Worm (Caenorhabditis elegans): ENCODE results near the gene ZC317.7.
"Not testable (repeated sequence)": the region's sequence is repeated elsewhere in the genome, so short reads cannot be mapped to it uniquely, and the experiment has no call there.

The ZC317.7 gene

DNA sequence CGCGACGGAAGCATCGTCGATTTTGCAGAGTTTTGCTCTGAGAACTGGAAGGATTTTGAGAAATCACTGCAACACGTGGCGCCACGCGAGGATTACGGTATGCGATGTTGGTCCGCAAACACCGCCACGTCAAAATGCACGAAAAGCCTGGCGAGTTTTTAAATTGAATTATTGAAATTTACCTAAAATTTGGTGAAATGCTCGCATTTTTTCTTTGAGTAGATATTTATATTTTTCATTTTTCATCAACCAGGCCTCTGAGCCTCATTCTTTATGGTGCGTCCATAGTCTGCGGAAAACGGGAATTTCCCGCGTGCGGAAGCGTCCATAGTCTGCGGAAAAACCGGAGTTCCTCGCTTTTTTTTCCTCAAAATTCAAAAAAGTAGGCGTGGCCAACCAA is at the start of gene ZC317.7:
TSS of gene ZC317.7 (minus strand) at position 101 of the 400 bp plus-strand sequence.
- TF ChIP-seq dao-5, W03F9.2, him-1 (tag; optimal IDR thresholded peaks at IDR 0.05): not testable (repeated sequence)

DNA sequence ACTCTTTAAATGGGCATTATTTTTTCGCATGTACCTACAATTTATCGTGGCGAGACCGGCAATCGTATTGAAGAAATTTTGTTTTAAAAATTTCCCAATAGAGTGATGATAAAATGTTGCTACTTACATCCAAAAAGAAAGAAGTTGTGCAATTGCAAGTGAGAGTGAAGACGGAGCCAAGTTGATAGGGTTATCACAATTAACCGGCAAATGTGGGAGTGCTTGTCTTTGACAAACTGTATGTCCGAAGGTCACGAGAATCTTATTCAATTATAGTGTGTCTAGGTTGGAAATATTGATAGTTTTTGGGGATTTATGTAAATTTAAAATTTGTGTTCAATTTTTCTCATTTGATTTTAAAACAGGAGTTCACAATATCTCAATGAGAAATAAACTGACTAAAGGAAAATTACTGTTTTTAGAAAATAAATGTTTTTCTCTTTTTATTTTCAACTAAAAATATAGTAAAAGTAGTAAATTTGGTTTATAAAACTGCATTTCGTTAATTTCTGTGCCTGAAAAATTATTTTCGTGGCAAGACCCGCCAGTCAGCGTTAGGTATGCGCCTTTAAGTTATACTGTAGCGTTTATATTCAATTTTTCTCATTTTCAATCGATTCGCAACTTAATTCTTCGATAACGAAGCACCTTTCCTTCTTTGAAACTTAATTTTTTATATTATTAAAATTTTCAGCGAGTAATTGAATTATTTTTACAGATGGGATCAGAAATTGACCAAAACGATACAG is 43.0 kb upstream of the ZC317.7 start, which contains the start of the genes hpo-15 and mms-19:
TSS of gene hpo-15 (minus strand) at position 201 of the 749 bp plus-strand sequence.
TSS of gene mms-19 (plus strand) at position 719 of the 749 bp plus-strand sequence.
- TF ChIP-seq him-1 (tag; optimal IDR thresholded peaks at IDR 0.05) (no peak), dao-5 (tag; optimal IDR thresholded peaks at IDR 0.05) (no peak), W03F9.2 (tag; optimal IDR thresholded peaks at IDR 0.05) (no peak)

DNA sequence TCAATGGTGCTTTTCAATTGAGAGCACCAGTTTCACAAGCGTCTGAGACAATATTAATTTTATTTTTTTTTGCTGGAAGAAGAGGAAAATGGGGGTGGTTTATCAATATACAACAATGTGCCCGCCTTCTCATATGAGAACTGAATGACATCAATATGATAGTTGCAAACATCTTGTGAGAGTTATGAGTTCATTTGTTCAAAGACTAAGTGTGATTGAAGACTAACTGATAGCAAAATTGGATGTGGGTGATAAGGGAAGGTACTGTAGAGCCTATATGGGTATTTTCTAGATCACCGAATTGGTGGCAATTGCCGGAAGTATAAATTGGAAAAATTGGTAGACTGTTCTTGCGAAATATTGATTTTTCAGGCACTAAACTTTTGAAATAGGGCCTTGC is 41.7 kb upstream of the ZC317.7 start:
- TF ChIP-seq him-1 (tag; optimal IDR thresholded peaks at IDR 0.05): no peak
- TF ChIP-seq W03F9.2 (tag; optimal IDR thresholded peaks at IDR 0.05): no peak
- no peak for TF ChIP-seq dao-5 (tag; optimal IDR thresholded peaks at IDR 0.05)

DNA sequence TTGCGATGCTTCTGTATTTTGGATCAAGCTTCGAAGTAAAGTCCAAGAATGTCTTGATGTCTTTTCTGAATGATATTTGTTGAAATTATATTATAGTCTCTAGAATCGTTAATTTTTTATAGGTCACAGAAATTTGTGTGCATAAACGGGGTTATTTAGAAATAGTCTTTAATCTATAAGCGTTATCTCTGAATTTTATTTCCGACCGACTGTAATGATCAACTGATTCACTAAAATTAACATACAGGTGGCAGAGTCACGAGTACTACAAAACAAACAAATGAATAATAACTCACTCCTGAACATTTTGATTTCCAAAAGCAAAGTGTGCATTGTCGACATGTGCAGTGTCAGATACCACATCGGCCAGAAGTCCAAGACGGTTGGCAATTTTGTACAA is 40.9 kb upstream of the ZC317.7 start:
- TF ChIP-seq W03F9.2 (tag; optimal IDR thresholded peaks at IDR 0.05) (no peak), him-1 (tag; optimal IDR thresholded peaks at IDR 0.05) (no peak)

DNA sequence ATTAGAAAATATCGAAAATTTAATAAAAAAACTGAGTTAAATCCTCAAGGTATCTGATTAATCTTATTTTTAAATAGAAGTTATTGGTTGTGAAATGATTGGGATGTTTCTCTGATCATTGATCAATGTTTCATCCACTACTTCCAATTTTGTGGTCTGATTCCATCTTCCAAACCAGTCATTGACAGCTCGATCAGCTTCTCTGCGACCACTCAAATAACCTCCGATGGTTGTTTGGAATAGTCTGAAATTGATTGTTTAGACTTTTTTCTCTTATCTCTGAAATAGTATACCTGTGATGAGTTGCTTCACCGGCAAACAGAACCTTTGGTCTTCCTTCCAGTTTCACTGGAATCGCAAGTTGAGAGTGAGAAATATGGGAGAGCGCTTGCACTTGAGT is 39.1 kb upstream of the ZC317.7 start:
- TF ChIP-seq W03F9.2 (tag; optimal IDR thresholded peaks at IDR 0.05) (no peak), dao-5 (tag; optimal IDR thresholded peaks at IDR 0.05) (no peak), him-1 (tag; optimal IDR thresholded peaks at IDR 0.05) (no peak)

DNA sequence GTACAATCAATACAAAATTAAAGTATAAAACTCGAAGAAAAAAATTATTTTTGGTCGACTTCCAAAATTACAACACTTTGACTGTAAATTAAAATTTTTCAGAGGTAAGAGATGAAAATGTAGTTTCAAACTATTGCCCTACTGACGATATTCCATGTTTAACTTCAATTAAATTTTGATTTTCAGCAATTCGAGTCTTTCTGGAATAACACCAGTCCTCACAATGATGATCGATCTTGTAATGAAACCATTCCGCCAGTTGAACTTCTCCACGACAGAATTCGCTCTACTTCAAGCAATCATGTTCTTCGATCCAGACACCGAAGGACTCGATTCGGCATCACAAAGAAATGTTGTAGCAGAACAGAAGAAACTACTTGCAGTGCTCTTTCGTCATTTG is 38.3 kb upstream of the ZC317.7 start:
- TF ChIP-seq him-1 (tag; optimal IDR thresholded peaks at IDR 0.05) (no peak), W03F9.2 (tag; optimal IDR thresholded peaks at IDR 0.05) (no peak), dao-5 (tag; optimal IDR thresholded peaks at IDR 0.05) (no peak)

DNA sequence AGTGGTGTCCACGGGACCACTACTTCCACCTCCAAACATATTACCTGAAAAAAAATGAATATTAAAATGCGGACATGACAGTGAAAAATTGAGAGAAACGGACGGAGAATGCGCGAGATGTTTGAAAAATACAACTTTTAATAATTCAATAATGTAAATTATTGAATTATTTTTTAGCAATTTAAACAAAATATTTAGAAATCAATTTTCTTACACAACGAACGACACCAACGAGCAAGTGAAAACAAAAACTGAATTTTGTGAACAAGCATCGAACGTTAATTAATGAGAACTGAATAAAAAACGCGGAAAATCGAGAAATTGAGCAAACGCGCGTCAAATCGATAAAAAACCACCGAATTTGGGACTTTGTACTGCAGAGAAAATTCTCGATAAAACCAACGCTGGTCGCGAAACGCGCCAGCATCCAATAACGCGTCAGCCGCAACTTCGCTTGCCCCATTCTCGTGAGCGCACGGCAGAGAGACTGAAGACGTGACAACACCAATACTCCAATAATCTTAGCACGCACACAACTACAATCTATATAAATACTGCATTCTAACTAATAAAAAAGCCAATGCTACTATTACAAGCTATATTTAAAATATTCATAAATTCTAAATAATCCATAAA is 34.1 kb upstream of the ZC317.7 start, which contains the start of the genes dnj-19 and nhr-47:
TSS of gene dnj-19 (minus strand) at position 51 of the 636 bp plus-strand sequence.
TSS of gene nhr-47 (plus strand) at position 447 of the 636 bp plus-strand sequence.
- no peak for TF ChIP-seq dao-5 (tag; optimal IDR thresholded peaks at IDR 0.05)
- TF ChIP-seq W03F9.2 (tag; optimal IDR thresholded peaks at IDR 0.05): peak; percentile 76
- TF ChIP-seq him-1 (tag; optimal IDR thresholded peaks at IDR 0.05): peak; percentile 59

DNA sequence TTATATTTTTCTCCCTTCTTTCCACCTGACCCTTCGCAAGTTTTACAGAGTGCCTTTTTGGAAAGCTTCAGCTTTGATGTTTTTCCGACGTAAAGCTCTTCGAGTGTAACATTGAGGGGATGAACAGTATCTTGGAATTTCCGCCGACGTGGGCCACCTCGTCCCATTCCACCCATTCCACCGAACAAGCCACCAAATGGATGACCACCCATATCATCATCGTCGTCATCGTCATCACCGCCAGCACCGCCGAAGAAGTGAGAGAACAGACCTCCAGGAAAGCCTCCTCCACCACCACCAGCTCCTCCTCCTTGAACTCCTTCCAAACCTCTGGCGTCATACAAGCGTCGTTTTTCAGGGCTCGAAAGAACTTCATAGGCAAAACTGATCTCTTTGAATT is 33.5 kb upstream of the ZC317.7 start:
- TF ChIP-seq him-1 (tag; optimal IDR thresholded peaks at IDR 0.05) (no peak), W03F9.2 (tag; optimal IDR thresholded peaks at IDR 0.05) (no peak), dao-5 (tag; optimal IDR thresholded peaks at IDR 0.05) (no peak)

DNA sequence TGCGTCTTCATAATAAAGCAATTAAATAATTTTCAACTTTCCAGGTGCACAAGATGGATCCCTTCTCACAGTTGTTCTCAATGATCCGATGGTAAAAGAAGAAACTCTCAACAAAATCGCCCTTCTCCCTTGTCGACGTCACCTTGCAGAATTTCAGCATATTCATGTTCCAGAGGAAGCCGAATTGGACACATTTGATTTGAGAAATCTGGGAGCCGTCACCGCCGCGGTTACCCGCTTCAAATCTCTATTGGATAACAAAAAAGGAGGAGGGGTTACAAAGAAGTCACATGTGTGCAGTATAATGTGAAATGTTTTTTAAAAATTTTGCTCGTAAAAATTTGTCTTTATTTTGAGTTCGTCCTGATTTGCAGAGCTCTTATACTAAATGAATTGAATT is 31.9 kb upstream of the ZC317.7 start:
- TF ChIP-seq dao-5 (tag; optimal IDR thresholded peaks at IDR 0.05) (no peak), W03F9.2 (tag; optimal IDR thresholded peaks at IDR 0.05) (no peak), him-1 (tag; optimal IDR thresholded peaks at IDR 0.05) (no peak)

DNA sequence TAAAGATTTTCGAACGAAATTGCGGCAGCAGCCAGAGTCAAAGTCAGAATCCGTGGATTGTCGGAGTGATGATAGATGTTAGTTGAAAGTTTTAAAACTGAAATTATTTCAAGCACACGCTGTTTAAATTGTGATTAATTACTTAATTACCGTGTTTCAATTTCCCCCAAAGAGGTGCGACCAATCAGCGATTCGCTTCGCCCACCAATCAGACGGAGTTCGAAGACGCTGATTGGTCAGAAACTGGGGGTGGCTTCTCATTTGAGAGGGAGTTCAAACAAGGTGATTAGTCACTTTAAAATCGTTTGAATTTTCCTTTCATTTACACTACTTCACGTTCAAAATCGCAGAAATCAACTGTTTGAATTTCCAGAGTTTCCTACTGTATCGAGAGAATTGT is 28.6 kb upstream of the ZC317.7 start:
- no peak for TF ChIP-seq him-1 (tag; optimal IDR thresholded peaks at IDR 0.05)
- no peak for TF ChIP-seq dao-5 (tag; optimal IDR thresholded peaks at IDR 0.05)
- TF ChIP-seq W03F9.2 (tag; optimal IDR thresholded peaks at IDR 0.05): no peak

DNA sequence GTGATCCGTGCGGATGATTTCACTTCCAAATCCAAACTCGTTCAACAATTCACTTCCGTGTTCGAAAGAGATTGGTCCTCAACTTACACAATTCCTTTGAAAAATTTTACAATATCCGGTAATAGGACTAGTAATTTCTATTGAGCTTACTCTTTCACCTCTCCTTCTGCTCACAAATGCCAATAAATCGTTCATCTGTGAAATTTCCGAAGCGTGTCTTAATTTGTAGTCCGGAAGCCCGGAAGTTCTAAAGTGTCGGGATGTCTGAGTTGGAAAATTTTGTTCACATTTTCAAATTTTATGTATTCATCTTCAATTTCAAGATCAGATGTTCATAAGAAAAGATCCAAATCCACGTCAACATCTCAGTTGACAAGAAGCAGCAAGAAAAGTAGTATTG is 22.6 kb upstream of the ZC317.7 start, which contains the start of gene T05C3.2:
TSS of gene T05C3.2 (plus strand) at position 301 of the 400 bp plus-strand sequence.
- no peak for TF ChIP-seq him-1 (tag; optimal IDR thresholded peaks at IDR 0.05)
- TF ChIP-seq W03F9.2 (tag; optimal IDR thresholded peaks at IDR 0.05): no peak
- no peak for TF ChIP-seq dao-5 (tag; optimal IDR thresholded peaks at IDR 0.05)

DNA sequence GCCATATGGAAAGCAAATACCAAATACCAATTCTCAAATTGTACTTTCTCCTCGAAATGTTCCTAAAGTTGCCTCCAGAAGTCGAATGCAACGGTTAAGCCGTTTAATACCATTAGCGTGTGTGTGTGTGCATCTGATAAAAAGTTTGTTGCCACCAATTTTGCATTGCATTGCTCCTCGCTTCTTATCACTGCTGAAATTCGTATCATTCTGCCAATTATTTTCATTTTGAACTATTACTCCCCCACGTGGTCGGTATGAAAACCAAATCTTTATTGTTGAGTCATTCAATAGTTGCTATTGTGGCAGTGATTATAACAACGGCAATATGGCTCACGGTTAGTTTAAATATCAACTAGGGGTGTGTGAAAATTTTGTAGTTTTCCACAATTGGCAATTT is 19.4 kb upstream of the ZC317.7 start, which contains the start of gene T05C3.6:
TSS of gene T05C3.6 (plus strand) at position 241 of the 400 bp plus-strand sequence.
- TF ChIP-seq W03F9.2 (tag; optimal IDR thresholded peaks at IDR 0.05): no peak
- no peak for TF ChIP-seq him-1 (tag; optimal IDR thresholded peaks at IDR 0.05)
- TF ChIP-seq dao-5 (tag; optimal IDR thresholded peaks at IDR 0.05): no peak

DNA sequence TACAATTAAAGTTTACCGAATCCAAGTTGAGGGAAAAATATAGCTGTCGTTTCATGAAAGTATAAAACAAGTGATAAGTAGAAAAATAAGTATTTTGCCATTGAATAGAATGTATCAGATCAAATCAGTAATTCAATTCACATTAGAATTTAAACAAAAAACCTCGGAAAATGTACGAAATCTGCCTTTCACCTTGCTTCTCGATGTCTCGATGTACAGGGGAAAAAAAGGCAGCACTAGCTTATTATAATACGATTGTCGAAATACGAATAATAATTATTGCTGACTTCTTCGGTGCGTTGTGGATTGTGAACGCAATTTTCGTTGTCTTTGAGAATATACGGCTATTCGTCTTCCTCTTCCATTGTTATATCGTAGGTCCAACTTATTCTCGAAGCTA is 17.9 kb upstream of the ZC317.7 start, which contains the start of gene grl-18:
TSS of gene grl-18 (minus strand) at position 101 of the 400 bp plus-strand sequence.
- TF ChIP-seq dao-5 (tag; optimal IDR thresholded peaks at IDR 0.05) (no peak), W03F9.2 (tag; optimal IDR thresholded peaks at IDR 0.05) (no peak), him-1 (tag; optimal IDR thresholded peaks at IDR 0.05) (no peak)

DNA sequence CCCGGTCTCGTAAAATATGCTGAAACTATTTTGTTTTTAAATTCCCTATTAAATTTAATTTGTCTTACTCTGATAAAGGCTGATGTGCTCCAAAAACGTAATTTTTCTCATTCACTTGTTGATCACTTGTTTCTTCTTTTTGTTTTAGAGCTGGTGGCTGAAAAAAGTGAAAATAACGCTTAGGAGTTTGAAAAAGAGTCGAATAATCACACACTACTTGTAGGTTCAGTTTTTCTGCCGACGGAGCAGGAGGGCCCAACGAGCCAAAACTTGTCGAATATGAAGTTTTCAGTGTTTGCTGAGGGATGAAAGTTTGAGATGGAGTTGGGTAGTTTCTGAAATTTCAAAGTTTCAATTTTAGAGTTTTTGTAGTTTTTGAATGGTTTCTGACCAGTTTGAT is 16.4 kb upstream of the ZC317.7 start:
- TF ChIP-seq him-1 (tag; optimal IDR thresholded peaks at IDR 0.05) (no peak), W03F9.2 (tag; optimal IDR thresholded peaks at IDR 0.05) (no peak), dao-5 (tag; optimal IDR thresholded peaks at IDR 0.05) (no peak)
